Worm (Caenorhabditis elegans): ENCODE results near the gene chil-10.

chil-10 gene

DNA sequence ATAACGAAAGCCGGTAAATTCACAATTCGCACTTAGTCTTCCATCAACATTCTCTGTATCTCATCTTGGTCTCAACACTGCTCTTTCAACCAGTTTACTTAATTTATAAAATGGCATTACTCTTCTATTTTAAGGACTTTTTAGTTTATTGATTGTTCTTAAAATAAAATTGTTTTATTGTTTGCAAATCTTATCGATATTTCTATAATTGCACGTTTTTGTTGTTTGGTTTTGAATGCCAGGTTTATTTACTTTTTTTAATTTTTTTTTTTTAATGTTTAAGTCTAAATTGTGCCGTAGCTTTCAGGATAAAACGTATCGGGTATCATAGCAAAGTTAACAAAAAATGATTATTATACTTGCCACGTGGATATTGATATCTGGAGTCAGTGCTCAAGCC is at the start of gene chil-10:
Gene chil-10 (plus strand): TSS at position 301 of the 400 bp plus-strand sequence.
- peak; percentile 6 for TF ChIP-seq aha-1 (tag)
- TF ChIP-seq D1046.2 (GFP tag; IDR thresholded peaks at IDR 0.05), result no peak

DNA sequence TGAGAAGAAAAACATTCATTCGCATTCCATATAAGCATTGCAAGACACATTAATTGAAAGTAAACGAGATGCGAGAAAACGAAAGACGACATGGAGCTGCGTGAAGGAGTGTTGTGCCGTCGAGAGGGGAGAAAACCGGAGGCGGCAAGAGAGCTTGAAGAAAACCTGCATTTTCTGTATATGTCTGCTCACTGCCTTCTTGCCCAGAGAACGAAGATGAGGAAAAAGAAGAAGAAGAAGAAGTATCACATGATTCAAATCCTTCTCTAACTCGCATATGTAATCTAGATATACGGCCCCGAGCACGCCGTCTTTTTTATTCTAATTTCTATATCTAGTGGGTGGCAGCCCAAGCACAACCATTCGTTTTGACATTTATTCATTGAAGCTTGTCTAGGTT is 47.3 kb upstream of the chil-10 start:
- TF ChIP-seq fkh-10 (GFP tag; optimal IDR thresholded peaks at IDR 0.05) (peak; percentile 19), rbr-2 (tag; optimal IDR thresholded peaks at IDR 0.05) (peak; percentile 23), skn-1 (tag; optimal IDR thresholded peaks at IDR 0.05) (no peak), nhr-42 (GFP tag; IDR thresholded peaks at IDR 0.05) (no peak), hmg-1.1 (GFP tag; IDR thresholded peaks at IDR 0.05) (0 out of 2 replicates have a peak, but pooled peaks have one; percentile 32), hlh-30 (tag; optimal IDR thresholded peaks at IDR 0.05; ENCODE audit: insufficient read depth) (peak; percentile 15), ctbp-1 (GFP tag; IDR thresholded peaks at IDR 0.05) (0 out of 2 replicates have a peak, but pooled peaks have one; percentile 10)

DNA sequence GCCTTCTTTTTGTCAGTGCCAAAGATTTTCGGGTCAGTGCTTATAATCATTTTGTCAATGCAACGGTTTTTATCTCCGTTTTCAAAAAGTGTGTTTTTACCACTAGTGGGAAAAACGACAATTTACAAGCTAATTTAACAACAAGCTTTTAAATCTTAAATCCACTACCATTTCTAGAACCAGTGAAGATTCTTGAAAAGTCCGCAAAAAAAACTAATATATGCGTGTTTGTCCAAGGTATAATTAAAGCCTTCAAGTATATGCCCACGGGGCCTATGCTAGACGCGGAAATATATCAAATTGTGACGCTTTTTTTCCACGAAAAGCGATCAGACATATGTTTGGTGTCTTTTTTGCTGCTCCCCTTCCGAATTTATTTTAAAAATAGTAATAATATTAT is 45.1 kb upstream of the chil-10 start:
- TF ChIP-seq unc-62 (GFP tag; optimal IDR thresholded peaks at IDR 0.05 in 1 of 2), result peak in 1 of 2 experiments; percentile 95
- TF ChIP-seq unc-62 (tag; optimal IDR thresholded peaks at IDR 0.05), result no peak
- TF ChIP-seq dpl-1 (GFP tag; optimal IDR thresholded peaks at IDR 0.05), result no peak
- TF ChIP-seq cey-2 (tag; optimal IDR thresholded peaks at IDR 0.05; ENCODE audit: borderline replicate concordance, insufficient read depth), result no peak
- TF ChIP-seq T26A8.4 (GFP tag; IDR thresholded peaks at IDR 0.05), result no peak
- no peak for TF ChIP-seq madf-5 (GFP tag; IDR thresholded peaks at IDR 0.05)
- TF ChIP-seq ceh-20 (GFP tag; IDR thresholded peaks at IDR 0.05), result no peak
- no peak for TF ChIP-seq nhr-11 (tag; optimal IDR thresholded peaks at IDR 0.05)

DNA sequence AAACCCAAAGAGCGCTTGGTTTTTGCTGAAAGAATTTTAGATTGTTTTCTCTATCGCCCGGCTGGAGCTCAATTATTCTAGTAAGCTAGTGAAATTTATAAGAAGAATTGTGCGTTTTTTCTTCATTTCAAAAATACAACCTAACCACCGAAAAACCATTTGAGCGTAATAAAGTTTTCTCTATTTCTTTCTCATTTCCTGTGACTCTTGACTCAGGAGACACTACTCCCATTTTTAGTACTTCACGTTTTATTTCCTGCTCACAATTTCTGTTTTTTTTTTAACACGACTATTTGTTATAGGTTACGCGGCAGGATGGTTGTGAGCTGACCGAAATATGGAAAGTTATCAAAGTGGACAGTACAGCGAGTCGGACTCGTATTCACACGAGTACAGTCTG is 44.7 kb upstream of the chil-10 start, which contains the start of gene F35H12.6:
Gene F35H12.6 (plus strand): TSS at position 301 of the 400 bp plus-strand sequence.
- TF ChIP-seq jun-1 (tag; optimal IDR thresholded peaks at IDR 0.05) (no peak), spr-1 (tag; optimal IDR thresholded peaks at IDR 0.05) (no peak), nhr-76 (tag; optimal IDR thresholded peaks at IDR 0.05) (no peak), mdt-29 (GFP tag; IDR thresholded peaks at IDR 0.05) (no peak)

DNA sequence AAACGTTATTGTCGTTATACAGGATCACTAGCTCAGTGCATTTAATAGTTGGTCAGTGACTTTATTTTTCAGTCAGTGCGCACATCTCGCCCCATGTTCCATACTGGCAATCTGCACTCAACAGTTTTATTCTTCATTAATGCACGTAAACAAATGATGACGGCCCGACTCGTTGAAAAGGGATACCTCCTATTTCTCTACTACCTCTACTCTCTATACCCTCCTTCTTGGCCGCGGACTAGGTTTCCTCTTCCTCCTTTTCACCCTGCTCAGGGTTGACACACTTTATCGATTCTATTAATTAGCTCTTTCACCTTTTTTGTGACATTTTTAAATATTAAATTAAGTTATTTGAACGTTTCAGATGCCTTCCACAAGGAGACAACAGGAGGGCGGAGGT is 42.2 kb upstream of the chil-10 start, which contains the start of gene sel-12:
Gene sel-12 (plus strand): TSS at position 358 of the 400 bp plus-strand sequence.
- no peak for TF ChIP-seq ZK337.2 (GFP tag; IDR thresholded peaks at IDR 0.05)
- TF ChIP-seq unc-62 (GFP tag; optimal IDR thresholded peaks at IDR 0.05 in 1 of 2), result peak in 1 of 2 experiments; percentile 91
- TF ChIP-seq unc-62 (tag; optimal IDR thresholded peaks at IDR 0.05), result no peak
- no peak for TF ChIP-seq snpc-4 (tag; optimal IDR thresholded peaks at IDR 0.05)
- no peak for TF ChIP-seq ceh-82 (tag; optimal IDR thresholded peaks at IDR 0.05)
- TF ChIP-seq rbr-2 (tag; optimal IDR thresholded peaks at IDR 0.05), result peak; percentile 4
- no peak for TF ChIP-seq hmg-1.1 (GFP tag; IDR thresholded peaks at IDR 0.05)
- no peak for TF ChIP-seq madf-5 (GFP tag; IDR thresholded peaks at IDR 0.05)
- peak in 1 of 2 experiments; percentile 25 for TF ChIP-seq lsy-2 (tag; optimal IDR thresholded peaks at IDR 0.05)
- TF ChIP-seq zfp-3 (GFP tag; conservative IDR thresholded peaks at IDR 0.05), result no peak
- TF ChIP-seq ceh-32 (tag; optimal IDR thresholded peaks at IDR 0.05; ENCODE audit: poor library complexity), result no peak
- peak; percentile 8 for TF ChIP-seq hlh-30 (tag; optimal IDR thresholded peaks at IDR 0.05; ENCODE audit: insufficient read depth)
- TF ChIP-seq lin-38 (GFP tag; IDR thresholded peaks at IDR 0.05), result no peak
- no peak for TF ChIP-seq daf-12 (tag; optimal IDR thresholded peaks at IDR 0.05)
- no peak for TF ChIP-seq nhr-48 (tag; optimal IDR thresholded peaks at IDR 0.05)
- TF ChIP-seq fos-1 (tag; optimal IDR thresholded peaks at IDR 0.05), result no peak
- no peak for TF ChIP-seq lin-15B (tag; optimal IDR thresholded peaks at IDR 0.05)
- TF ChIP-seq unc-130 (GFP tag; optimal IDR thresholded peaks at IDR 0.05), result no peak
- no peak for TF ChIP-seq set-16 (GFP tag; IDR thresholded peaks at IDR 0.05)
- no peak for TF ChIP-seq daf-16 (GFP tag; optimal IDR thresholded peaks at IDR 0.05)
- peak; percentile 31 for TF ChIP-seq daf-16 (tag; optimal IDR thresholded peaks at IDR 0.05)
- TF ChIP-seq dve-1 (tag; optimal IDR thresholded peaks at IDR 0.05; ENCODE audit: insufficient read depth), result no peak
- TF ChIP-seq nhr-77 (tag; optimal IDR thresholded peaks at IDR 0.05), result no peak
- TF ChIP-seq aha-1 (tag), result peak; percentile 99
- no peak for TF ChIP-seq F37D6.2 (tag; optimal IDR thresholded peaks at IDR 0.05)
- no peak for TF ChIP-seq duxl-1 (tag; optimal IDR thresholded peaks at IDR 0.05; ENCODE audit: poor library complexity)
- no peak for TF ChIP-seq ceh-20 (GFP tag; IDR thresholded peaks at IDR 0.05)
- TF ChIP-seq Y75B8A.6 (GFP tag; IDR thresholded peaks at IDR 0.05), result no peak
- no peak for TF ChIP-seq php-3 (GFP tag; IDR thresholded peaks at IDR 0.05)
- TF ChIP-seq zip-2 (tag; optimal IDR thresholded peaks at IDR 0.05), result no peak
- TF ChIP-seq zip-11 (GFP tag; IDR thresholded peaks at IDR 0.05), result no peak
